Worm (Caenorhabditis elegans) whole organism, L1 larva: Measurements from ENCODE around the gene sra-28.

Experiments used
- C16A3.4 ChIP-seq: fragments of 150-350 bp; optimal IDR thresholded peaks from 2 replicates; lab custom pipeline; 2014; ENCODE audit warnings: missing biosample characterization, missing genetic modification characterization
- F16B12.6 ChIP-seq: fragments of 150-350 bp; optimal IDR thresholded peaks from 2 replicates; lab custom pipeline; 2014; ENCODE audit warnings: missing biosample characterization, missing genetic modification characterization
- Y116A8C.19 ChIP-seq: sonication (generic microtip); optimal IDR thresholded peaks from 2 replicates; lab custom pipeline; 2016; ENCODE audit warnings: missing compliant biosample characterization, missing genetic modification characterization, borderline replicate concordance
- aha-1 ChIP-seq: fragments of 150-350 bp; optimal IDR thresholded peaks from 2 replicates; lab custom pipeline; 2014; ENCODE audit warnings: missing biosample characterization, missing genetic modification characterization
- aly-2 ChIP-seq: fragments of 150-350 bp; optimal IDR thresholded peaks from 2 replicates; lab custom pipeline; 2014; ENCODE audit warnings: missing biosample characterization, missing genetic modification characterization
- ama-1 ChIP-seq: fragments of 150-350 bp; optimal IDR thresholded peaks from 2 replicates; lab custom pipeline; 2014
- blmp-1 ChIP-seq: fragments of 150-350 bp; optimal IDR thresholded peaks from 2 replicates; lab custom pipeline; 2014; ENCODE audit warnings: missing biosample characterization, missing genetic modification characterization
- ceh-8 ChIP-seq: fragments of 200-800 bp; sonication (Bioruptor generic); optimal IDR thresholded peaks from 2 replicates; lab custom pipeline; 2018; ENCODE audit warnings: mild to moderate bottlenecking, missing genetic modification characterization, moderate library complexity, missing compliant biosample characterization
- ceh-82 ChIP-seq, 3 experiments: fragments of 150-350 bp in 1 of 3; sonication (generic microtip) in 2 of 3; optimal IDR thresholded peaks; 2 replicates each; lab custom pipeline; 2014 to 2017; ENCODE audit warnings: missing biosample characterization in 3 of 3, missing genetic modification characterization in 3 of 3
- ceh-90 ChIP-seq: sonication (generic microtip); optimal IDR thresholded peaks from 2 replicates; lab custom pipeline; 2016; ENCODE audit warnings: missing genetic modification characterization, missing compliant biosample characterization
- dsc-1 ChIP-seq: sonication (generic microtip); optimal IDR thresholded peaks from 2 replicates; lab custom pipeline; 2016; ENCODE audit warnings: mild to moderate bottlenecking, missing genetic modification characterization, missing compliant biosample characterization
- efl-1 ChIP-seq, 4 experiments: fragments of 150-350 bp; optimal IDR thresholded peaks in 3 of 4; peaks in 1 of 4; 1 replicate in 1 of 4; 2 replicates in 3 of 4; lab custom pipeline; 2014; ENCODE audit warnings: missing biosample characterization in 2 of 4, missing genetic modification characterization in 2 of 4, missing genetic modification reagents in 2 of 4
- egl-27 ChIP-seq, 2 experiments: fragments of 150-350 bp in 1 of 2; sonication (generic microtip); optimal IDR thresholded peaks; 3 replicates each; lab custom pipeline; 2017 to 2018; ENCODE audit warnings: missing biosample characterization in 2 of 2, missing genetic modification characterization in 2 of 2, missing genetic modification reagents in 2 of 2
- elt-2 ChIP-seq: sonication (generic microtip); optimal IDR thresholded peaks from 2 replicates; lab custom pipeline; 2016; ENCODE audit warnings: missing genetic modification characterization, mild to moderate bottlenecking, inconsistent platforms, missing compliant biosample characterization, missing genetic modification reagents
- ets-5 ChIP-seq: fragments of 200-800 bp; sonication (Bioruptor generic); IDR thresholded peaks from 2 replicates; pipeline ENCODE4 v1.3.6; 2022; ENCODE audit warnings: missing genetic modification characterization, missing compliant biosample characterization
- fkh-4 ChIP-seq: sonication (generic microtip); optimal IDR thresholded peaks from 2 replicates; lab custom pipeline; 2016; ENCODE audit warnings: missing compliant biosample characterization, missing genetic modification characterization, borderline replicate concordance
- grh-1 ChIP-seq: fragments of 200-800 bp; sonication (Bioruptor generic); IDR thresholded peaks from 2 replicates; pipeline ENCODE4 v1.3.6; 2022; ENCODE audit warnings: missing genetic modification reagents, missing genetic modification characterization, missing compliant biosample characterization
- hpl-2 ChIP-seq: fragments of 150-350 bp; optimal IDR thresholded peaks from 2 replicates; lab custom pipeline; 2014; ENCODE audit warnings: missing biosample characterization, missing genetic modification reagents, missing genetic modification characterization
- irx-1 ChIP-seq: sonication (generic microtip); optimal IDR thresholded peaks from 2 replicates; lab custom pipeline; 2016; ENCODE audit warnings: missing genetic modification characterization, missing compliant biosample characterization
- lin-15B ChIP-seq: fragments of 150-350 bp; sonication (generic microtip); optimal IDR thresholded peaks from 3 replicates; lab custom pipeline; 2014; ENCODE audit warnings: missing biosample characterization, missing genetic modification characterization
- lin-35 ChIP-seq, 2 experiments: fragments of 150-350 bp; optimal IDR thresholded peaks; 2 replicates each; lab custom pipeline; 2014; ENCODE audit warnings: missing biosample characterization in 2 of 2, missing genetic modification characterization in 2 of 2, missing genetic modification reagents in 2 of 2
- lir-3 ChIP-seq: sonication (generic microtip); optimal IDR thresholded peaks from 2 replicates; lab custom pipeline; 2016; ENCODE audit warnings: mild to moderate bottlenecking, missing genetic modification characterization, moderate library complexity, missing compliant biosample characterization; ENCODE audit not compliant: poor library complexity
- mab-9 ChIP-seq: fragments of 200-800 bp; sonication (Bioruptor generic); IDR thresholded peaks from 2 replicates; pipeline ENCODE4 v1.3.6; 2022; ENCODE audit warnings: missing genetic modification reagents, missing genetic modification characterization, missing compliant biosample characterization
- mef-2 ChIP-seq: fragments of 150-350 bp; optimal IDR thresholded peaks from 2 replicates; lab custom pipeline; 2014; ENCODE audit warnings: missing biosample characterization, missing genetic modification characterization
- mep-1 ChIP-seq: fragments of 150-350 bp; optimal IDR thresholded peaks from 2 replicates; lab custom pipeline; 2014; ENCODE audit warnings: missing biosample characterization, missing genetic modification characterization
- nhr-11 ChIP-seq: fragments of 150-350 bp; optimal IDR thresholded peaks from 2 replicates; lab custom pipeline; 2014; ENCODE audit warnings: missing biosample characterization, missing genetic modification characterization
- nhr-19 ChIP-seq: fragments of 200-800 bp; sonication (Bioruptor generic); conservative IDR thresholded peaks from 2 replicates; pipeline ENCODE4 v1.3.6; 2022; ENCODE audit warnings: missing genetic modification characterization, missing compliant biosample characterization
- nhr-28 ChIP-seq: fragments of 150-350 bp; optimal IDR thresholded peaks from 2 replicates; lab custom pipeline; 2014; ENCODE audit warnings: missing biosample characterization, missing genetic modification characterization
- nhr-47 ChIP-seq: sonication (generic microtip); optimal IDR thresholded peaks from 2 replicates; lab custom pipeline; 2016; ENCODE audit warnings: mild to moderate bottlenecking, missing genetic modification characterization, moderate library complexity, missing compliant biosample characterization
- nhr-77 ChIP-seq: fragments of 150-350 bp; optimal IDR thresholded peaks from 2 replicates; lab custom pipeline; 2014; ENCODE audit warnings: missing biosample characterization, missing genetic modification characterization
- nhr-84 ChIP-seq: sonication (generic microtip); optimal IDR thresholded peaks from 2 replicates; lab custom pipeline; 2017; ENCODE audit warnings: missing biosample characterization, missing genetic modification characterization
- nhr-90 ChIP-seq: sonication (generic microtip); optimal IDR thresholded peaks from 2 replicates; lab custom pipeline; 2016; ENCODE audit warnings: mild to moderate bottlenecking, missing genetic modification characterization, missing compliant biosample characterization; ENCODE audit not compliant: poor library complexity
- pax-3 ChIP-seq: fragments of 200-800 bp; sonication (Bioruptor generic); optimal IDR thresholded peaks from 2 replicates; lab custom pipeline; 2018; ENCODE audit warnings: mild to moderate bottlenecking, missing genetic modification characterization, moderate library complexity, missing compliant biosample characterization
- skn-1 ChIP-seq: fragments of 150-350 bp; optimal IDR thresholded peaks from 2 replicates; lab custom pipeline; 2014; ENCODE audit warnings: missing biosample characterization, missing genetic modification characterization
- sox-4 ChIP-seq: sonication (generic microtip); optimal IDR thresholded peaks from 2 replicates; lab custom pipeline; 2016; ENCODE audit warnings: missing genetic modification characterization, missing compliant biosample characterization
- sptf-1 ChIP-seq: fragments of 150-350 bp; optimal IDR thresholded peaks from 2 replicates; lab custom pipeline; 2014; ENCODE audit warnings: missing biosample characterization, missing genetic modification characterization
- swsn-7 ChIP-seq: sonication (generic microtip); optimal IDR thresholded peaks from 2 replicates; lab custom pipeline; 2016; ENCODE audit warnings: missing genetic modification characterization, missing compliant biosample characterization
- tbx-2 ChIP-seq: sonication (generic microtip); optimal IDR thresholded peaks from 2 replicates; lab custom pipeline; 2016; ENCODE audit warnings: missing genetic modification characterization, missing compliant biosample characterization
- tlp-1 ChIP-seq: fragments of 150-350 bp; optimal IDR thresholded peaks from 2 replicates; lab custom pipeline; 2014; ENCODE audit warnings: missing biosample characterization, missing genetic modification characterization
- unc-130 ChIP-seq: fragments of 150-350 bp; optimal IDR thresholded peaks from 2 replicates; lab custom pipeline; 2017; ENCODE audit warnings: missing biosample characterization, missing genetic modification characterization, inconsistent platforms
- unc-30 ChIP-seq: sonication (generic microtip); optimal IDR thresholded peaks from 2 replicates; lab custom pipeline; 2017; ENCODE audit warnings: missing biosample characterization, missing genetic modification characterization
- unc-62 ChIP-seq: fragments of 150-350 bp; optimal IDR thresholded peaks from 2 replicates; lab custom pipeline; 2014; ENCODE audit warnings: missing biosample characterization, missing genetic modification reagents, missing genetic modification characterization
- unc-86 ChIP-seq: sonication (generic microtip); optimal IDR thresholded peaks from 2 replicates; lab custom pipeline; 2016; ENCODE audit warnings: missing genetic modification characterization, missing compliant biosample characterization
- xbp-1 ChIP-seq: sonication (generic microtip); optimal IDR thresholded peaks from 2 replicates; lab custom pipeline; 2016; ENCODE audit warnings: missing genetic modification characterization, missing compliant biosample characterization
- ztf-11 ChIP-seq, 2 experiments: sonication (generic microtip); optimal IDR thresholded peaks; 2 replicates each; lab custom pipeline; 2016 to 2017; ENCODE audit warnings: missing genetic modification characterization in 2 of 2, missing biosample characterization in 1 of 2, missing compliant biosample characterization in 1 of 2
- ztf-4 ChIP-seq: fragments of 150-350 bp; optimal IDR thresholded peaks from 2 replicates; lab custom pipeline; 2014; ENCODE audit warnings: missing biosample characterization, missing genetic modification characterization

Gene sra-28

DNA sequence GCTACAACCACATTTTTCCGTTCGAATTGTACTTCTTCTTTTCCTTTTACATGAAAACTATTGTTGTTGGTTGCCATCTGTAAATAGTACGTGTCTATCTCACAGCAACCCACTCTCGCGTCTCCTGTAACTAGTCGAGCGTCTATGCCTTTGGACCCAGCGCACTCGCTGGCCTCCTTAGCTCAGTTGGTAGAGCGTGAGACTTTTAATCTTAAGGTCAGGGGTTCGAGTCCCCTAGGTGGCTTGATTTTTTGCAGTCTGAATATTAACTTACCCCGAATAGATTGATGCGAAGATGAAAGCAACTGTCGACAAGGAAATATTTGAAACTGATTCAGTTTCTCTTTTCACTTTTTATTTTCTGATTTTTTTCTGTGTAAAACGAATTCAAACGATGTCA lies 8.5 kb downstream of the sra-28 start, which contains the start of gene mpz-3 (continued):
- TF ChIP-seq tbx-2 (tag; lab: Kevin White, UChicago), result peak; percentile 15
- TF ChIP-seq sptf-1 (tag; lab: Kevin White, UChicago), result no peak
- TF ChIP-seq nhr-11 (tag; lab: Kevin White, UChicago), result no peak
- TF ChIP-seq aha-1 (tag; lab: Kevin White, UChicago), result no peak
- peak; percentile 31 for TF ChIP-seq nhr-77
- TF ChIP-seq ceh-90 (tag; lab: Kevin White, UChicago), result no peak
- TF ChIP-seq blmp-1 (tag; lab: Kevin White, UChicago), result peak; percentile 7
- peak; percentile 20 to 38 for TF ChIP-seq efl-1 (optimal IDR thresholded peaks at IDR 0.05; lab: Kevin White, UChicago)
- TF ChIP-seq efl-1 (GFP tag; optimal IDR thresholded peaks at IDR 0.05 in 1 of 2; lab: Kevin White, UChicago), result peak in 1 of 2 experiments; percentile 94
- TF ChIP-seq skn-1, result peak; percentile 20
- TF ChIP-seq dsc-1 (tag; lab: Kevin White, UChicago), result peak; percentile 34
- no peak for TF ChIP-seq aly-2 (tag; lab: Kevin White, UChicago)
- peak; percentile 51 for TF ChIP-seq mep-1
- TF ChIP-seq mab-9 (GFP tag; lab: Robert Waterston, UW), result no peak
- no peak for TF ChIP-seq ztf-4
- no peak for TF ChIP-seq unc-62
- no peak for TF ChIP-seq irx-1 (tag; lab: Kevin White, UChicago)
- TF ChIP-seq lin-35 (GFP tag; optimal IDR thresholded peaks at IDR 0.05; lab: Kevin White, UChicago), result peak; percentile 22 to 59
- peak; percentile 45 for TF ChIP-seq swsn-7 (tag; lab: Kevin White, UChicago)
- TF ChIP-seq nhr-90 (tag; lab: Kevin White, UChicago), result peak; percentile 25
- TF ChIP-seq ztf-11 (tag; optimal IDR thresholded peaks at IDR 0.05; lab: Kevin White, UChicago), result no peak
- no peak for TF ChIP-seq pax-3 (tag; lab: Kevin White, UChicago)
- TF ChIP-seq ets-5 (GFP tag; lab: Robert Waterston, UW), result no peak
- TF ChIP-seq unc-130 (tag; lab: Kevin White, UChicago), result no peak
- no peak for TF ChIP-seq mef-2 (tag; lab: Kevin White, UChicago)
- peak; percentile 31 for TF ChIP-seq xbp-1 (tag; lab: Kevin White, UChicago)
- no peak for TF ChIP-seq unc-86 (tag; lab: Kevin White, UChicago)
- peak in 2 of 3 experiments; percentile 17 to 49 for TF ChIP-seq ceh-82 (tag; optimal IDR thresholded peaks at IDR 0.05; lab: Kevin White, UChicago)
- peak; percentile 46 for TF ChIP-seq nhr-47 (tag; lab: Kevin White, UChicago)
- peak; percentile 58 for TF ChIP-seq nhr-19 (GFP tag; lab: Robert Waterston, UW)
- TF ChIP-seq nhr-28, result no peak
- TF ChIP-seq hpl-2 (GFP tag; lab: Kevin White, UChicago), result no peak
- no peak for TF ChIP-seq Y116A8C.19 (tag; lab: Kevin White, UChicago)
- TF ChIP-seq C16A3.4, result peak; percentile 13
- no peak for TF ChIP-seq egl-27 (tag; optimal IDR thresholded peaks at IDR 0.05; lab: Kevin White, UChicago)
- TF ChIP-seq ama-1, result no peak
- TF ChIP-seq elt-2 (tag; lab: Kevin White, UChicago), result peak; percentile 24
- no peak for TF ChIP-seq F16B12.6 (tag; lab: Kevin White, UChicago)
- TF ChIP-seq unc-30 (tag; lab: Kevin White, UChicago), result no peak
- peak; percentile 9 for TF ChIP-seq lir-3 (tag; lab: Kevin White, UChicago)
- no peak for TF ChIP-seq ceh-8
- TF ChIP-seq sox-4 (tag; lab: Kevin White, UChicago), result no peak
- no peak for TF ChIP-seq tlp-1
- TF ChIP-seq fkh-4 (tag; lab: Kevin White, UChicago), result no peak
- TF ChIP-seq nhr-84 (tag; lab: Kevin White, UChicago), result no peak
- TF ChIP-seq lin-15B, result no peak
- TF ChIP-seq grh-1 (GFP tag; lab: Robert Waterston, UW), result no peak
